Fruit fly (Drosophila melanogaster) whole organism, embryonic: ENCODE results near the gene Cyt-b5-r.

ENCODE experiments used
- Atf3 ChIP-seq: fragments of 200-800 bp; sonication (Bioruptor generic); optimal IDR thresholded peaks from 3 replicates; lab custom pipeline; 2016; ENCODE audit warnings: missing biosample characterization, missing genetic modification characterization
- B-H1 ChIP-seq: fragments of 200-800 bp; sonication (Bioruptor generic); IDR thresholded peaks from 3 replicates; pipeline ENCODE4 v1.3.6; 2022; ENCODE audit warnings: missing biosample characterization, missing genetic modification characterization
- BEAF-32 ChIP-seq: fragments of 200-800 bp; sonication (Bioruptor generic); optimal IDR thresholded peaks from 3 replicates; lab custom pipeline; 2017; ENCODE audit warnings: missing biosample characterization, missing genetic modification characterization, mild to moderate bottlenecking, moderate library complexity, missing genetic modification reagents
- Bdp1 ChIP-seq: fragments of 200-800 bp; sonication (Bioruptor generic); optimal IDR thresholded peaks from 3 replicates; lab custom pipeline; 2016; ENCODE audit warnings: missing biosample characterization, missing genetic modification characterization
- CG10321 ChIP-seq: fragments of 200-800 bp; sonication (Bioruptor generic); IDR thresholded peaks from 2 replicates; pipeline ENCODE4 v1.3.6; 2022; ENCODE audit warnings: missing biosample characterization, missing genetic modification characterization
- CG10462 ChIP-seq: fragments of 200-800 bp; sonication (Bioruptor generic); optimal IDR thresholded peaks from 2 replicates; lab custom pipeline; 2016; ENCODE audit warnings: missing biosample characterization, missing genetic modification characterization
- CG10543 ChIP-seq: fragments of 200-800 bp; sonication (Bioruptor generic); optimal IDR thresholded peaks from 3 replicates; lab custom pipeline; 2017; ENCODE audit warnings: missing biosample characterization, mild to moderate bottlenecking, missing genetic modification characterization, moderate library complexity
- CG10565 ChIP-seq: fragments of 200-800 bp; sonication (Bioruptor generic); optimal IDR thresholded peaks from 3 replicates; lab custom pipeline; 2016; ENCODE audit warnings: missing biosample characterization, mild to moderate bottlenecking, missing genetic modification characterization
- CG17361 ChIP-seq: fragments of 200-800 bp; sonication (Bioruptor generic); IDR thresholded peaks from 3 replicates; pipeline ENCODE4 v1.3.6; 2022; ENCODE audit warnings: missing biosample characterization, missing genetic modification characterization
- CG17829 ChIP-seq: fragments of 200-800 bp; optimal IDR thresholded peaks from 2 replicates; lab custom pipeline; 2019; ENCODE audit warnings: missing biosample characterization, mild to moderate bottlenecking, missing genetic modification characterization, moderate library complexity
- CG2202 ChIP-seq: fragments of 200-800 bp; sonication (Bioruptor generic); optimal IDR thresholded peaks from 2 replicates; lab custom pipeline; 2018; ENCODE audit warnings: missing biosample characterization, mild to moderate bottlenecking, missing genetic modification characterization
- CG32532 ChIP-seq: fragments of 200-800 bp; sonication (Bioruptor generic); IDR thresholded peaks from 2 replicates; pipeline ENCODE4 v1.3.6; 2022; ENCODE audit warnings: missing biosample characterization, missing genetic modification characterization
- CG3838 ChIP-seq: fragments of 200-800 bp; sonication (Bioruptor generic); optimal IDR thresholded peaks from 3 replicates; lab custom pipeline; 2016; ENCODE audit warnings: missing biosample characterization, missing genetic modification characterization
- CG43689 ChIP-seq: fragments of 200-800 bp; sonication (Bioruptor generic); IDR thresholded peaks from 2 replicates; pipeline ENCODE4 v1.3.6; 2022; ENCODE audit warnings: missing biosample characterization, missing genetic modification characterization
- CG4404 ChIP-seq: fragments of 200-800 bp; sonication (Bioruptor generic); IDR thresholded peaks from 2 replicates; pipeline ENCODE4 v1.3.6; 2022; ENCODE audit warnings: missing biosample characterization, missing genetic modification characterization
- CG6175 ChIP-seq: fragments of 200-800 bp; sonication (Bioruptor generic); IDR thresholded peaks from 3 replicates; pipeline ENCODE4 v1.3.6; 2022; ENCODE audit warnings: missing biosample characterization, missing genetic modification characterization
- CG7357 ChIP-seq: fragments of 200-800 bp; sonication (Bioruptor generic); IDR thresholded peaks from 3 replicates; pipeline ENCODE4 v1.3.6; 2022; ENCODE audit warnings: missing biosample characterization, missing genetic modification characterization
- CG8281 ChIP-seq: fragments of 200-800 bp; sonication (Bioruptor generic); optimal IDR thresholded peaks from 2 replicates; lab custom pipeline; 2018; ENCODE audit warnings: missing biosample characterization, mild to moderate bottlenecking, missing genetic modification characterization, moderate library complexity
- CG9215 ChIP-seq: fragments of 200-800 bp; sonication (Bioruptor generic); IDR thresholded peaks from 2 replicates; pipeline ENCODE4 v1.3.6; 2022; ENCODE audit warnings: missing biosample characterization, missing genetic modification characterization
- Dad ChIP-seq: fragments of 200-800 bp; sonication (Bioruptor generic); optimal IDR thresholded peaks from 3 replicates; lab custom pipeline; 2016; ENCODE audit warnings: missing biosample characterization, missing genetic modification characterization
- MBD-R2 ChIP-seq: fragments of 200-800 bp; sonication (Bioruptor generic); IDR thresholded peaks from 2 replicates; pipeline ENCODE4 v1.3.6; 2022; ENCODE audit warnings: missing biosample characterization, missing genetic modification characterization
- Max ChIP-seq: fragments of 200-800 bp; sonication (Bioruptor generic); optimal IDR thresholded peaks from 2 replicates; lab custom pipeline; 2016; ENCODE audit warnings: missing biosample characterization, mild to moderate bottlenecking, missing genetic modification characterization
- Med ChIP-seq: fragments of 200-800 bp; sonication (Bioruptor generic); peaks from one replicate; lab custom pipeline; 2016; ENCODE audit warnings: missing biosample characterization, missing genetic modification characterization, mild to moderate bottlenecking, inconsistent platforms, moderate library complexity
- Neu2 ChIP-seq: fragments of 200-800 bp; sonication (Bioruptor generic); optimal IDR thresholded peaks from 3 replicates; lab custom pipeline; 2016; ENCODE audit warnings: missing biosample characterization, missing genetic modification characterization, borderline replicate concordance
- Nf-YC ChIP-seq: fragments of 200-800 bp; optimal IDR thresholded peaks from 3 replicates; lab custom pipeline; 2019; ENCODE audit warnings: missing biosample characterization, mild to moderate bottlenecking, missing genetic modification characterization, moderate library complexity
- PHDP ChIP-seq: fragments of 200-800 bp; sonication (Bioruptor generic); optimal IDR thresholded peaks from 3 replicates; lab custom pipeline; 2018; ENCODE audit warnings: missing biosample characterization, mild to moderate bottlenecking, missing genetic modification characterization, moderate library complexity
- Poxn ChIP-seq: fragments of 200-800 bp; sonication (Bioruptor generic); IDR thresholded peaks from 2 replicates; pipeline ENCODE4 v1.3.6; 2022; ENCODE audit warnings: missing biosample characterization, missing genetic modification characterization
- Side ChIP-seq: fragments of 200-800 bp; sonication (Bioruptor generic); optimal IDR thresholded peaks from 2 replicates; lab custom pipeline; 2016; ENCODE audit warnings: missing biosample characterization, missing genetic modification characterization
- Trl ChIP-seq, 3 experiments: fragments of >200 bp in 2 of 3; fragments of 200-800 bp in 1 of 3; sonication (Bioruptor generic) in 1 of 3; optimal IDR thresholded peaks; 2 replicates in 1 of 3; 3 replicates in 2 of 3; lab custom pipeline; 2016 to 2017; ENCODE audit warnings: missing biosample characterization in 1 of 3, missing genetic modification characterization in 1 of 3
- YL-1 ChIP-seq: fragments of 200-800 bp; sonication (Bioruptor generic); optimal IDR thresholded peaks from 3 replicates; lab custom pipeline; 2017; ENCODE audit warnings: missing biosample characterization, mild to moderate bottlenecking, missing genetic modification characterization
- ac ChIP-seq: fragments of 200-800 bp; sonication (Bioruptor generic); optimal IDR thresholded peaks from 3 replicates; lab custom pipeline; 2017; ENCODE audit warnings: missing biosample characterization, mild to moderate bottlenecking, missing genetic modification characterization
- al ChIP-seq: fragments of 200-800 bp; sonication (Bioruptor generic); IDR thresholded peaks from 2 replicates; pipeline ENCODE4 v1.3.6; 2022; ENCODE audit warnings: missing biosample characterization, missing genetic modification characterization
- az2 ChIP-seq: fragments of 200-800 bp; sonication (Bioruptor generic); optimal IDR thresholded peaks from 3 replicates; lab custom pipeline; 2016; ENCODE audit warnings: missing biosample characterization, missing genetic modification characterization
- crc ChIP-seq: fragments of 200-800 bp; sonication (Bioruptor generic); optimal IDR thresholded peaks from 2 replicates; lab custom pipeline; 2016; ENCODE audit warnings: missing biosample characterization, missing genetic modification characterization
- disco-r ChIP-seq: fragments of 200-800 bp; sonication (Bioruptor generic); optimal IDR thresholded peaks from 2 replicates; lab custom pipeline; 2016; ENCODE audit warnings: missing biosample characterization, missing genetic modification characterization
- dmrt11E ChIP-seq: fragments of 200-800 bp; sonication (Bioruptor generic); optimal IDR thresholded peaks from 3 replicates; lab custom pipeline; 2018; ENCODE audit warnings: missing biosample characterization, mild to moderate bottlenecking, missing genetic modification characterization, moderate library complexity
- ewg ChIP-seq: fragments of 200-800 bp; sonication (Bioruptor generic); optimal IDR thresholded peaks from 3 replicates; lab custom pipeline; 2017; ENCODE audit warnings: mild to moderate bottlenecking, missing biosample characterization, missing genetic modification reagents, missing genetic modification characterization
- gsb-n ChIP-seq: fragments of 200-800 bp; sonication (Bioruptor generic); optimal IDR thresholded peaks from 3 replicates; lab custom pipeline; 2018; ENCODE audit warnings: missing biosample characterization, mild to moderate bottlenecking, missing genetic modification characterization
- insv ChIP-seq, 2 experiments: fragments of 200-800 bp; sonication (Bioruptor generic); optimal IDR thresholded peaks; 3 replicates each; lab custom pipeline; 2016 to 2018; ENCODE audit warnings: missing biosample characterization in 2 of 2, missing genetic modification characterization in 2 of 2
- jigr1 ChIP-seq: fragments of 200-800 bp; sonication (Bioruptor generic); IDR thresholded peaks from 3 replicates; pipeline ENCODE4 v1.3.6; 2022; ENCODE audit warnings: missing biosample characterization, missing genetic modification characterization
- lmd ChIP-seq: fragments of 200-800 bp; sonication (Bioruptor generic); IDR thresholded peaks from 2 replicates; pipeline ENCODE4 v1.3.6; 2022; ENCODE audit warnings: missing biosample characterization, missing genetic modification characterization
- mirr ChIP-seq: fragments of 200-800 bp; sonication (Bioruptor generic); optimal IDR thresholded peaks from 3 replicates; lab custom pipeline; 2018; ENCODE audit warnings: missing biosample characterization, mild to moderate bottlenecking, missing genetic modification characterization
- onecut ChIP-seq: fragments of 200-800 bp; sonication (Bioruptor generic); IDR thresholded peaks from 2 replicates; pipeline ENCODE4 v1.3.6; 2022; ENCODE audit warnings: missing biosample characterization, missing genetic modification characterization
- rib ChIP-seq: fragments of 200-800 bp; sonication (Bioruptor generic); IDR thresholded peaks from 2 replicates; pipeline ENCODE4 v1.3.6; 2022; ENCODE audit warnings: missing biosample characterization, missing genetic modification characterization
- scrt ChIP-seq: fragments of 200-800 bp; sonication (Bioruptor generic); optimal IDR thresholded peaks from 2 replicates; lab custom pipeline; 2018; ENCODE audit warnings: missing biosample characterization, mild to moderate bottlenecking, missing genetic modification characterization, moderate library complexity
- slbo ChIP-seq: fragments of 200-800 bp; sonication (Bioruptor generic); IDR thresholded peaks from 2 replicates; pipeline ENCODE4 v1.3.6; 2022; ENCODE audit warnings: missing biosample characterization, missing genetic modification characterization
- sqz ChIP-seq: fragments of 200-800 bp; sonication (Bioruptor generic); optimal IDR thresholded peaks from 3 replicates; lab custom pipeline; 2018; ENCODE audit warnings: missing biosample characterization, mild to moderate bottlenecking, missing genetic modification characterization
- usp ChIP-seq: fragments of >200 bp; optimal IDR thresholded peaks from 2 replicates; lab custom pipeline; 2017; ENCODE audit warnings: missing biosample characterization, missing genetic modification characterization
- wdn ChIP-seq: fragments of 200-800 bp; sonication (Bioruptor generic); IDR thresholded peaks from 2 replicates; pipeline ENCODE4 v1.3.6; 2022; ENCODE audit warnings: missing biosample characterization, missing genetic modification characterization
- z ChIP-seq: fragments of 200-800 bp; sonication (Bioruptor generic); IDR thresholded peaks from 3 replicates; pipeline ENCODE4 v1.3.6; 2022; ENCODE audit warnings: missing biosample characterization, missing genetic modification characterization

Cyt-b5-r gene

DNA sequence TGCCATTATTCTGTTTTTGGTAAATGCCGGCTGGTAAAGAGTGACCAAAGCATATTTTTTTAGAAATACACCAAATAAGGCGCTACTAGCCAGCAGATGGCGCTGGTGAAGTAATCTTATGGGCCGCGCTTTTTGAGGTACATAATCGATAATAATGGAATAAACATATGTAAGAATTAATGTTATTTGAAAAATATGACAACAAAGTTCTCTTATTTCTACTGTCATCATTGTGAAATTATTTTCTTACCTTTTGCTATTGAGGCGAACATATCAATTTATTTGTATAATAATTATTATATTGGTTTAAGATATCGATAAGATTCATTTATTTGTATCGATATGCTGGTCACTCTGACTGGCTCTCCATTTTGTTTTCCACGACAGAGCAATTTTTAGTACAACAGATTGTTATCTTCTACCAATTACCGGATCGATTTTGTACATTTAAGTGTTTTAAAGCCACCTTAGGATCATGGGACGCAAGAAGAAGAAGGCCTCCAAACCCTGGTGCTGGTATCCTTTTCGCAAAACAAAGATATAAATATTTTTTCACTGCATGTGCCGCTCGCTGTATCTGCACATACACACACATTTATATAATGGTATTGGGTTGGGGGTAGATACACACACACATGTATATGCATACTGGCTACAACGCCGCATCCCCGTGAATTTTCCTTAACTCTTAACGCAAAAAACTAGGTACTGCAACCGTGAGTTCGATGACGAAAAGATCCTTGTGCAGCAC lies 47.3 kb downstream of the Cyt-b5-r start, which contains the start of the genes LSm7 and BuGZ (continued):
- TF ChIP-seq gsb-n (tag; lab: Kevin White, UChicago) (no peak), insv (GFP tag; optimal IDR thresholded peaks at IDR 0.05; lab: Kevin White, UChicago) (peak in 1 of 2 experiments; percentile 42), Med (peak; percentile 90), MBD-R2 (GFP tag; lab: Robert Waterston, UW) (peak; percentile 74), Side (GFP tag; lab: Kevin White, UChicago) (no peak), z (GFP tag; lab: Robert Waterston, UW) (no peak), CG8281 (no peak), CG17829 (peak; percentile 60), lmd (GFP tag; lab: Robert Waterston, UW) (no peak), al (GFP tag; lab: Robert Waterston, UW) (no peak), CG32532 (peak; percentile 34; the same call in 1 of the 2 replicates), Nf-YC (tag; lab: Kevin White, UChicago) (no peak), ac (GFP tag; lab: Kevin White, UChicago) (no peak), BEAF-32 (GFP tag; lab: Kevin White, UChicago) (peak; percentile 78), sqz (GFP tag; lab: Kevin White, UChicago) (no peak), CG3838 (GFP tag; lab: Kevin White, UChicago) (no peak), YL-1 (GFP tag; lab: Kevin White, UChicago) (peak; percentile 95), CG4404 (GFP tag; lab: Robert Waterston, UW) (no peak), Max (GFP tag; lab: Kevin White, UChicago) (peak; percentile 48), jigr1 (GFP tag; lab: Robert Waterston, UW) (no peak), disco-r (no peak), Dad (no peak), onecut (GFP tag; lab: Robert Waterston, UW) (peak; percentile 70; the same call in 1 of the 2 replicates), usp (GFP tag; lab: Kevin White, UChicago) (no peak), Bdp1 (GFP tag; lab: Kevin White, UChicago) (no peak), az2 (GFP tag; lab: Kevin White, UChicago) (peak; percentile 37), wdn (GFP tag; lab: Robert Waterston, UW) (no peak), CG2202 (tag; lab: Kevin White, UChicago) (no peak), Neu2 (no peak), B-H1 (GFP tag; lab: Robert Waterston, UW) (no peak), dmrt11E (peak; percentile 55), Poxn (GFP tag; lab: Robert Waterston, UW) (no peak), rib (GFP tag; lab: Robert Waterston, UW) (no peak), CG10543 (GFP tag; lab: Kevin White, UChicago) (peak; percentile 12), CG6175 (no peak), CG10462 (GFP tag; lab: Kevin White, UChicago) (no peak), crc (GFP tag; lab: Kevin White, UChicago) (no peak), PHDP (no peak), slbo (peak; percentile 24; the same call in 1 of the 2 replicates), CG10321 (GFP tag; lab: Robert Waterston, UW) (no peak), CG7357 (no peak), CG10565 (GFP tag; lab: Kevin White, UChicago) (no peak), Trl (optimal IDR thresholded peaks at IDR 0.05; lab: Kevin White, UChicago) (no peak), Trl (GFP tag; optimal IDR thresholded peaks at IDR 0.05; lab: Kevin White, UChicago) (peak; percentile 32), CG43689 (GFP tag; lab: Robert Waterston, UW) (no peak), ewg (GFP tag; lab: Kevin White, UChicago) (peak; percentile 36), mirr (GFP tag; lab: Kevin White, UChicago) (no peak), scrt (GFP tag; lab: Kevin White, UChicago) (no peak), CG9215 (GFP tag; lab: Robert Waterston, UW) (no peak), Atf3 (no peak), CG17361 (GFP tag; lab: Robert Waterston, UW) (no peak; the same call in 1 of the 3 replicates)
